Worm (Caenorhabditis elegans): ENCODE results near the gene ZK1290.15.

DNA sequence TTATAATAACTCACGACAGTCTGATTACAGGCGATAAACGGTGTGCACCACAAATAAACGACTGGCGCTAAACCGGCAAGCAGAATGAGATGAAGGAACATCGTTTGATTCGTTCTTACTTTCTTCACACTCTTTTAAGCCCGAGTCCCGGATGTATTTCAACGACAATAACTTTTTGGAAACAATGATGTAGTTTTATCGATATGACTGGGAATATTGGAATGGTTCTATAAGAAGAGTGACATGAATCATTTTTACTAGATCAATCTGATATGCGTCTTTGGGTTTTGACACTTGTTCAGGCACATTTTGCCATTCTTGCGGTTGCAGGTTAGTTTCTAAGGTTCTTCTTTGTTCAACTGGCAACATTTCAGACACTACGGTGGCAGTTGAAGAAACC is 38.1 kb downstream of the ZK1290.15 start, which contains the start of the genes ZK1290.11 and ZK1290.1:
- TF ChIP-seq nfya-1 (tag; optimal IDR thresholded peaks at IDR 0.05; ENCODE audit: insufficient read depth) (no peak), mdl-1 (tag; optimal IDR thresholded peaks at IDR 0.05) (no peak), nhr-11 (tag; optimal IDR thresholded peaks at IDR 0.05) (no peak), nhr-28 (tag; optimal IDR thresholded peaks at IDR 0.05) (no peak), elt-3 (tag; optimal IDR thresholded peaks at IDR 0.05) (no peak), nhr-76 (tag; optimal IDR thresholded peaks at IDR 0.05) (no peak), egl-5 (tag; optimal IDR thresholded peaks at IDR 0.05) (no peak)

Data from whole organism, L3 larva.